Worm (Caenorhabditis elegans) whole organism, young adult: ENCODE data around the gene rdl-1.

ENCODE experiments used
- F37B4.10 ChIP-seq: fragments of 200-800 bp; sonication (Bioruptor generic); IDR thresholded peaks from 2 replicates; pipeline ENCODE4 v1.3.6; 2022; ENCODE audit warnings: missing genetic modification characterization, missing compliant biosample characterization
- F39B2.1 ChIP-seq: fragments of 200-800 bp; sonication (Bioruptor generic); IDR thresholded peaks from 2 replicates; pipeline ENCODE4 v1.3.6; 2022; ENCODE audit warnings: missing genetic modification reagents, missing genetic modification characterization, missing compliant biosample characterization
- atf-7 ChIP-seq: sonication (generic microtip); optimal IDR thresholded peaks from 2 replicates; lab custom pipeline; 2017; ENCODE audit warnings: mild to moderate bottlenecking, missing genetic modification characterization, missing compliant biosample characterization
- bed-1 ChIP-seq: fragments of 200-800 bp; sonication (Bioruptor generic); IDR thresholded peaks from 2 replicates; pipeline ENCODE4 v1.3.6; 2022; ENCODE audit warnings: missing genetic modification reagents, missing genetic modification characterization, missing compliant biosample characterization
- bed-2 ChIP-seq: fragments of 200-800 bp; sonication (Bioruptor generic); IDR thresholded peaks from 2 replicates; pipeline ENCODE4 v1.3.6; 2022; ENCODE audit warnings: missing genetic modification reagents, missing genetic modification characterization, missing compliant biosample characterization
- ccch-3 ChIP-seq: fragments of 200-800 bp; sonication (Bioruptor generic); optimal IDR thresholded peaks from 2 replicates; lab custom pipeline; 2018; ENCODE audit warnings: mild to moderate bottlenecking, missing genetic modification characterization, missing compliant biosample characterization
- ceh-58 ChIP-seq: fragments of 200-800 bp; sonication (Bioruptor generic); IDR thresholded peaks from 2 replicates; pipeline ENCODE4 v1.3.6; 2022; ENCODE audit warnings: missing genetic modification characterization, missing compliant biosample characterization
- lin-26 ChIP-seq: fragments of 200-800 bp; sonication (Bioruptor generic); IDR thresholded peaks from 2 replicates; pipeline ENCODE4 v1.3.6; 2022; ENCODE audit warnings: missing genetic modification reagents, missing genetic modification characterization, missing compliant biosample characterization
- madf-10 ChIP-seq: sonication (generic microtip); optimal IDR thresholded peaks from 2 replicates; lab custom pipeline; 2016; ENCODE audit warnings: mild to moderate bottlenecking, missing genetic modification characterization, missing compliant biosample characterization
- mcd-1 ChIP-seq: fragments of 200-800 bp; sonication (Bioruptor generic); IDR thresholded peaks from 2 replicates; pipeline ENCODE4 v1.3.6; 2022; ENCODE audit warnings: missing genetic modification reagents, missing genetic modification characterization, missing compliant biosample characterization
- mel-28 ChIP-seq: sonication (generic microtip); optimal IDR thresholded peaks from 2 replicates; lab custom pipeline; 2016; ENCODE audit warnings: borderline replicate concordance, mild to moderate bottlenecking, missing genetic modification characterization, missing compliant biosample characterization
- xnd-1 ChIP-seq: sonication (generic microtip); optimal IDR thresholded peaks from 2 replicates; lab custom pipeline; 2016; ENCODE audit warnings: missing genotype, missing genetic modification reagents, missing genetic modification characterization, missing compliant biosample characterization
- ztf-28 ChIP-seq: fragments of 200-800 bp; sonication (Bioruptor generic); IDR thresholded peaks from 2 replicates; pipeline ENCODE4 v1.3.6; 2022; ENCODE audit warnings: missing genetic modification reagents, missing genetic modification characterization, missing compliant biosample characterization
- ztf-6 ChIP-seq: fragments of 200-800 bp; sonication (Bioruptor generic); IDR thresholded peaks from 2 replicates; pipeline ENCODE4 v1.3.6; 2022; ENCODE audit warnings: missing genetic modification reagents, missing genetic modification characterization, missing compliant biosample characterization

The rdl-1 gene

DNA sequence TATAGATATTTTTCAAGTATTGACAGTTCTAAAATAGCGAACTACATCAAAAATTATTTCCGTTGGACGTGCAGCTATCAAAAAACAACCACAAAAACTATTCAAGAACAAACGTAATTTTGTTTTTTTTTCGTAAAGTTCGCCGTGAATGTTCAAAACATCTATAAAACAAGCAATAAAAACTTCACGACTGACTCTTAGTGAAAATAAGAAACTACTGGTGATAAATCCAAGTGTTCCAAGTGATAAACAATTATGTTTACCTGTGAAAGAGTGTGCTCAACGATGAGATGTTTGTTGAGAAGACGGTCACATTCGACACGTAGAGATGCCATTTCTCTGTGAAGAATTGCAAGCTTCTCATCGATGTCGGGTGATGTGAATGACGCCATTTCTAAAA lies 47.3 kb downstream of the rdl-1 start, which contains the start of gene C50F7.6:
Gene C50F7.6, minus strand, starts transcription at position 394 of the 400 bp plus-strand sequence.
- no peak for TF ChIP-seq ceh-58
- no peak for TF ChIP-seq bed-2 (GFP tag; lab: Robert Waterston, UW)
- TF ChIP-seq F39B2.1 (GFP tag; lab: Robert Waterston, UW): no peak
- TF ChIP-seq xnd-1 (tag; lab: Kevin White, UChicago): no peak
- TF ChIP-seq madf-10: no peak
- no peak for TF ChIP-seq mel-28
- TF ChIP-seq ztf-28 (GFP tag; lab: Robert Waterston, UW): no peak
- no peak for TF ChIP-seq ccch-3 (GFP tag; lab: Kevin White, UChicago)
- no peak for TF ChIP-seq lin-26
- no peak for TF ChIP-seq mcd-1 (GFP tag; lab: Robert Waterston, UW)
- TF ChIP-seq bed-1 (GFP tag; lab: Robert Waterston, UW): no peak
- TF ChIP-seq atf-7: no peak
- TF ChIP-seq F37B4.10 (GFP tag; lab: Robert Waterston, UW): no peak
- no peak for TF ChIP-seq ztf-6 (GFP tag; lab: Robert Waterston, UW)
